Fruit fly (Drosophila melanogaster) whole organism, embryonic: ENCODE measurements around the gene Iris.

Experiments used
- Aef1 ChIP-seq: fragments of 200-800 bp; sonication (Bioruptor generic); IDR thresholded peaks from 3 replicates; pipeline ENCODE4 v1.3.6; 2022; ENCODE audit warnings: missing biosample characterization, missing genetic modification characterization
- CG10565 ChIP-seq: fragments of 200-800 bp; sonication (Bioruptor generic); optimal IDR thresholded peaks from 3 replicates; lab custom pipeline; 2016; ENCODE audit warnings: missing biosample characterization, mild to moderate bottlenecking, missing genetic modification characterization
- CG10979 ChIP-seq: fragments of 200-800 bp; sonication (Bioruptor generic); optimal IDR thresholded peaks from 2 replicates; lab custom pipeline; 2018; ENCODE audit warnings: missing biosample characterization, mild to moderate bottlenecking, missing genetic modification characterization, moderate library complexity
- CG12391 ChIP-seq: fragments of 200-800 bp; sonication (Bioruptor generic); optimal IDR thresholded peaks from 3 replicates; lab custom pipeline; 2018; ENCODE audit warnings: missing biosample characterization, mild to moderate bottlenecking, missing genetic modification characterization, moderate library complexity
- CG12942 ChIP-seq: fragments of 200-800 bp; sonication (Bioruptor generic); optimal IDR thresholded peaks from 3 replicates; lab custom pipeline; 2016; ENCODE audit warnings: missing biosample characterization, missing genetic modification characterization
- CG14965 ChIP-seq: fragments of 200-800 bp; sonication (Bioruptor generic); optimal IDR thresholded peaks from 2 replicates; lab custom pipeline; 2016; ENCODE audit warnings: missing biosample characterization, missing genetic modification characterization, borderline replicate concordance
- CG1529 ChIP-seq: fragments of 200-800 bp; sonication (Bioruptor generic); optimal IDR thresholded peaks from 3 replicates; lab custom pipeline; 2018; ENCODE audit warnings: missing biosample characterization, missing genetic modification characterization
- CG15514 ChIP-seq: fragments of 200-800 bp; sonication (Bioruptor generic); optimal IDR thresholded peaks from 3 replicates; lab custom pipeline; 2017; ENCODE audit warnings: missing biosample characterization, missing genetic modification characterization, mild to moderate bottlenecking, moderate library complexity, missing genetic modification reagents
- CG31365 ChIP-seq: fragments of 200-800 bp; sonication (Bioruptor generic); optimal IDR thresholded peaks from 2 replicates; lab custom pipeline; 2018; ENCODE audit warnings: missing biosample characterization, mild to moderate bottlenecking, missing genetic modification characterization
- CG4282 ChIP-seq: fragments of 200-800 bp; sonication (Bioruptor generic); optimal IDR thresholded peaks from 2 replicates; lab custom pipeline; 2016; ENCODE audit warnings: missing biosample characterization, missing genetic modification characterization
- CG4707 ChIP-seq: fragments of 200-800 bp; sonication (Bioruptor generic); optimal IDR thresholded peaks from 2 replicates; lab custom pipeline; 2018; ENCODE audit warnings: missing biosample characterization, mild to moderate bottlenecking, missing genetic modification characterization, moderate library complexity
- CG4820 ChIP-seq: fragments of 200-800 bp; sonication (Bioruptor generic); optimal IDR thresholded peaks from 3 replicates; lab custom pipeline; 2016; ENCODE audit warnings: missing biosample characterization, missing genetic modification characterization
- CG6791 ChIP-seq: fragments of 200-800 bp; sonication (Bioruptor generic); IDR thresholded peaks from 3 replicates; pipeline ENCODE4 v1.3.6; 2022; ENCODE audit warnings: missing biosample characterization, missing genetic modification characterization; ENCODE audit not compliant: partially characterized antibody
- CG7786 ChIP-seq: fragments of 200-800 bp; sonication (Bioruptor generic); optimal IDR thresholded peaks from 2 replicates; lab custom pipeline; 2016; ENCODE audit warnings: missing biosample characterization, missing genetic modification characterization
- CG9797 ChIP-seq: fragments of 200-800 bp; sonication (Bioruptor generic); optimal IDR thresholded peaks from 3 replicates; lab custom pipeline; 2018; ENCODE audit warnings: missing biosample characterization, mild to moderate bottlenecking, missing genetic modification characterization
- Camta ChIP-seq: fragments of 200-800 bp; sonication (Bioruptor generic); optimal IDR thresholded peaks from 2 replicates; lab custom pipeline; 2016; ENCODE audit warnings: missing biosample characterization, missing genetic modification characterization
- Chrac-16 ChIP-seq: fragments of 200-800 bp; sonication (Bioruptor generic); optimal IDR thresholded peaks from 3 replicates; lab custom pipeline; 2016; ENCODE audit warnings: missing biosample characterization, missing genetic modification characterization
- Drgx ChIP-seq: fragments of 200-800 bp; sonication (Bioruptor generic); IDR thresholded peaks from 2 replicates; pipeline ENCODE4 v1.3.6; 2022; ENCODE audit warnings: missing biosample characterization, missing genetic modification characterization
- HLH54F ChIP-seq: fragments of 200-800 bp; sonication (Bioruptor generic); optimal IDR thresholded peaks from 3 replicates; lab custom pipeline; 2016; ENCODE audit warnings: missing biosample characterization, missing genetic modification characterization
- Hsf ChIP-seq: fragments of 200-800 bp; sonication (Bioruptor generic); optimal IDR thresholded peaks from 3 replicates; lab custom pipeline; 2016; ENCODE audit warnings: missing biosample characterization, missing genetic modification characterization
- MBD-R2 ChIP-seq: fragments of 200-800 bp; sonication (Bioruptor generic); IDR thresholded peaks from 2 replicates; pipeline ENCODE4 v1.3.6; 2022; ENCODE audit warnings: missing biosample characterization, missing genetic modification characterization
- MTF-1 ChIP-seq: fragments of 200-800 bp; sonication (Bioruptor generic); optimal IDR thresholded peaks from 2 replicates; lab custom pipeline; 2018; ENCODE audit warnings: missing biosample characterization, mild to moderate bottlenecking, missing genetic modification characterization, borderline replicate concordance
- NfI ChIP-seq: fragments of 200-800 bp; sonication (Bioruptor generic); optimal IDR thresholded peaks from 3 replicates; lab custom pipeline; 2018; ENCODE audit warnings: missing biosample characterization, mild to moderate bottlenecking, missing genetic modification characterization, moderate library complexity
- Oli ChIP-seq: fragments of 200-800 bp; sonication (Bioruptor generic); optimal IDR thresholded peaks from 2 replicates; lab custom pipeline; 2018; ENCODE audit warnings: missing biosample characterization, mild to moderate bottlenecking, missing genetic modification characterization, moderate library complexity
- Ravus ChIP-seq: fragments of 200-800 bp; sonication (Bioruptor generic); IDR thresholded peaks from 2 replicates; pipeline ENCODE4 v1.3.6; 2022; ENCODE audit warnings: missing biosample characterization, missing genetic modification characterization
- Rfx ChIP-seq: fragments of 200-800 bp; sonication (Bioruptor generic); IDR thresholded peaks from 2 replicates; pipeline ENCODE4 v1.3.6; 2022; ENCODE audit warnings: missing biosample characterization, missing genetic modification characterization
- Scr ChIP-seq: fragments of 200-800 bp; sonication (Bioruptor generic); IDR thresholded peaks from 2 replicates; pipeline ENCODE4 v1.3.6; 2022; ENCODE audit warnings: missing biosample characterization, missing genetic modification characterization; ENCODE audit not compliant: partially characterized antibody
- Spps ChIP-seq: fragments of 200-800 bp; sonication (Bioruptor generic); optimal IDR thresholded peaks from 2 replicates; lab custom pipeline; 2018; ENCODE audit warnings: missing biosample characterization, mild to moderate bottlenecking, missing genetic modification characterization
- YL-1 ChIP-seq: fragments of 200-800 bp; sonication (Bioruptor generic); optimal IDR thresholded peaks from 3 replicates; lab custom pipeline; 2017; ENCODE audit warnings: missing biosample characterization, mild to moderate bottlenecking, missing genetic modification characterization
- amos ChIP-seq: fragments of 200-800 bp; sonication (Bioruptor generic); IDR thresholded peaks from 2 replicates; pipeline ENCODE4 v1.3.6; 2022; ENCODE audit warnings: missing biosample characterization, missing genetic modification characterization; ENCODE audit not compliant: partially characterized antibody
- ase ChIP-seq: fragments of 200-800 bp; sonication (Bioruptor generic); IDR thresholded peaks from 3 replicates; pipeline ENCODE4 v1.3.6; 2022; ENCODE audit warnings: missing biosample characterization, missing genetic modification characterization
- ash1 ChIP-seq: fragments of 200-800 bp; sonication (Bioruptor generic); optimal IDR thresholded peaks from 2 replicates; lab custom pipeline; 2018; ENCODE audit warnings: missing biosample characterization, mild to moderate bottlenecking, missing genetic modification characterization
- dimm ChIP-seq: fragments of 200-800 bp; sonication (Bioruptor generic); IDR thresholded peaks from 2 replicates; pipeline ENCODE4 v1.3.6; 2022; ENCODE audit warnings: missing biosample characterization, missing genetic modification characterization
- emc ChIP-seq: fragments of 200-800 bp; sonication (Bioruptor generic); optimal IDR thresholded peaks from 2 replicates; lab custom pipeline; 2016; ENCODE audit warnings: missing biosample characterization, missing genetic modification characterization
- en ChIP-seq: fragments of 200-800 bp; sonication (Bioruptor generic); optimal IDR thresholded peaks from 2 replicates; lab custom pipeline; 2016; ENCODE audit warnings: missing biosample characterization, missing genetic modification characterization
- esg ChIP-seq: fragments of 200-800 bp; sonication (Bioruptor generic); conservative IDR thresholded peaks from 2 replicates; pipeline ENCODE4 v1.3.6; 2022; ENCODE audit warnings: missing biosample characterization, missing genetic modification characterization
- eve ChIP-seq, 2 experiments: fragments of >200 bp; optimal IDR thresholded peaks; 2 replicates each; lab custom pipeline; 2017; ENCODE audit warnings: missing biosample characterization in 2 of 2, missing genetic modification characterization in 2 of 2
- gt ChIP-seq: fragments of 200-800 bp; sonication (Bioruptor generic); IDR thresholded peaks from 2 replicates; pipeline ENCODE4 v1.3.6; 2022; ENCODE audit warnings: missing biosample characterization, missing genetic modification characterization
- kah ChIP-seq: fragments of 200-800 bp; sonication (Bioruptor generic); optimal IDR thresholded peaks from 2 replicates; lab custom pipeline; 2018; ENCODE audit warnings: missing biosample characterization, mild to moderate bottlenecking, missing genetic modification characterization
- lilli ChIP-seq: fragments of 200-800 bp; sonication (Bioruptor generic); optimal IDR thresholded peaks from 3 replicates; lab custom pipeline; 2016; ENCODE audit warnings: missing biosample characterization, missing genetic modification characterization
- nerfin-2 ChIP-seq: fragments of 200-800 bp; sonication (Bioruptor generic); IDR thresholded peaks from 2 replicates; pipeline ENCODE4 v1.3.6; 2022; ENCODE audit warnings: missing biosample characterization, missing genetic modification characterization; ENCODE audit not compliant: partially characterized antibody
- nmo ChIP-seq: fragments of 200-800 bp; sonication (Bioruptor generic); optimal IDR thresholded peaks from 2 replicates; lab custom pipeline; 2018; ENCODE audit warnings: missing biosample characterization, mild to moderate bottlenecking, missing genetic modification characterization, moderate library complexity
- phol ChIP-seq: fragments of 200-800 bp; sonication (Bioruptor generic); optimal IDR thresholded peaks from 3 replicates; lab custom pipeline; 2018; ENCODE audit warnings: missing biosample characterization, mild to moderate bottlenecking, missing genetic modification characterization, moderate library complexity
- repo ChIP-seq: fragments of 200-800 bp; sonication (Bioruptor generic); optimal IDR thresholded peaks from 2 replicates; lab custom pipeline; 2016; ENCODE audit warnings: missing biosample characterization, missing genetic modification characterization
- seq ChIP-seq: fragments of 200-800 bp; sonication (Bioruptor generic); IDR thresholded peaks from 2 replicates; pipeline ENCODE4 v1.3.6; 2022; ENCODE audit warnings: missing biosample characterization, missing genetic modification characterization
- tin ChIP-seq: fragments of 200-800 bp; sonication (Bioruptor generic); optimal IDR thresholded peaks from 3 replicates; lab custom pipeline; 2016; ENCODE audit warnings: missing biosample characterization, missing genetic modification characterization
- trh ChIP-seq: fragments of 200-800 bp; sonication (Bioruptor generic); optimal IDR thresholded peaks from 2 replicates; lab custom pipeline; 2016; ENCODE audit warnings: missing biosample characterization, missing genetic modification characterization
- wek ChIP-seq: fragments of 200-800 bp; sonication (Bioruptor generic); optimal IDR thresholded peaks from 3 replicates; lab custom pipeline; 2018; ENCODE audit warnings: missing biosample characterization, mild to moderate bottlenecking, missing genetic modification characterization, moderate library complexity

Iris gene

DNA sequence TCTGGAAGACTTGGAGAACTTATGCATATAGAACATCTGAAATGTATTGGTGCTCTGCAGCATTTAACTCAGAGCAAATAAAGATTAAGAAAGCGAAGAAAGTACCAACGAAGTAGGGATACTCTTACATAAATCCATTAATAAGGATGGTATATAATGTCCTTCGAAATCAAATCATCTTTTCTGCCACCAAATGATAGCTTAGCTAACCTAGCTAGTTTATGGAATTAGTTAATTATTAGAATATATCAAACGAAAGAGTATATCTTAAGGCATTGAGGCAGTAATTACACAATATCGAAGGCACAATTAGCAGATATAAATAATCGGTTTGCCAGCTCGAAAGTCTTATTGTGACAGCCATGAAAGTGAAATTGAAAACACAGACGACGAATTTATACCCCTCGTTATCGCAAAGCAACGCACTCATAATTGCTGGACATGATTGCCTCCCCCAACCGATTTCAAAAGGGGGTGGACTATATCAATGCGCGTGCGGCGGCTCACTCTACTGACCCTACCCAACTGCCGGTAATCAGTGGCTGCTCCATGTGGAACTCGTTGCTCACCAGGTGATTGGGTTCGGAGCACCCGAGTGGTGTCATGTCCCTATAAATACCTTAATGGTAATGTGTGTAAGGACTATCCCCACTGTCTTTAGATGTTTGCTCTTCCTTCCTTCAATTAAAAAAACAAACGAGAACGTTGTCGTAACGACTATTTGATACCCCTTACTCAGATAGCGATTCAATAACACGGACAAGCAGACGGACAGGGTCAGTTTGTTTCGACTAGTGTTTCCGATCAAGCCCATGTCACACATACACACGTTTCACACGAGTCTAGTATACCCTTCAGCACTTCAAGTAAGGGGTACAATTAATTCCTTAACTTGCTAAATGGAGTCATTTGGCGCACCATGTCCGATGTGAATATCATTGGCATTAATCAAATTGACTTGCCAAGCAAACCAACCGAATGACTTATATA, 10.8 kb upstream of the Iris start:
- no peak for TF ChIP-seq en (GFP tag; lab: Kevin White, UChicago)
- TF ChIP-seq CG4707 (GFP tag; lab: Kevin White, UChicago): no peak
- TF ChIP-seq tin (GFP tag; lab: Kevin White, UChicago): peak; percentile 1
- TF ChIP-seq lilli (GFP tag; lab: Kevin White, UChicago): peak; percentile 64
- TF ChIP-seq Hsf (GFP tag; lab: Kevin White, UChicago): peak; percentile 59
- TF ChIP-seq ash1 (GFP tag; lab: Kevin White, UChicago): no peak
- TF ChIP-seq YL-1 (GFP tag; lab: Kevin White, UChicago): no peak
- peak; percentile 2 for TF ChIP-seq kah (GFP tag; lab: Kevin White, UChicago)
- TF ChIP-seq Scr (GFP tag; lab: Robert Waterston, UW): no peak
- TF ChIP-seq Aef1 (GFP tag; lab: Robert Waterston, UW): peak; percentile 16; the same call in 1 of the 3 replicates
- no peak for TF ChIP-seq ase (GFP tag; lab: Robert Waterston, UW)
- TF ChIP-seq CG31365 (tag; lab: Kevin White, UChicago): no peak
- no peak for TF ChIP-seq emc (GFP tag; lab: Kevin White, UChicago)
- no peak for TF ChIP-seq repo
- TF ChIP-seq CG4820 (GFP tag; lab: Kevin White, UChicago): peak; percentile 33
- peak; percentile 70 for TF ChIP-seq CG12391 (tag; lab: Kevin White, UChicago)
- no peak for TF ChIP-seq Ravus (GFP tag; lab: Robert Waterston, UW)
- TF ChIP-seq Drgx: peak; percentile 43; the same call in 1 of the 2 replicates
- peak; percentile 30 for TF ChIP-seq CG7786 (GFP tag; lab: Kevin White, UChicago)
- TF ChIP-seq Oli (tag; lab: Kevin White, UChicago): peak; percentile 68
- peak; percentile 78 for TF ChIP-seq nmo (GFP tag; lab: Kevin White, UChicago)
- TF ChIP-seq CG15514: peak; percentile 34
- no peak for TF ChIP-seq nerfin-2 (GFP tag; lab: Robert Waterston, UW)
- no peak for TF ChIP-seq dimm (GFP tag; lab: Robert Waterston, UW)
- TF ChIP-seq CG6791 (GFP tag; lab: Robert Waterston, UW): no peak
- TF ChIP-seq MTF-1 (GFP tag; lab: Kevin White, UChicago): no peak
- no peak for TF ChIP-seq CG9797 (GFP tag; lab: Kevin White, UChicago)
- TF ChIP-seq trh: no peak
- TF ChIP-seq Camta (GFP tag; lab: Kevin White, UChicago): peak; percentile 18
- peak; percentile 42 for TF ChIP-seq CG1529 (GFP tag; lab: Kevin White, UChicago)
- TF ChIP-seq CG14965 (GFP tag; lab: Kevin White, UChicago): no peak
- 0 out of 2 replicates have a peak, but pooled peaks have one; percentile 13 for TF ChIP-seq seq
- TF ChIP-seq HLH54F: no peak
- no peak for TF ChIP-seq amos (GFP tag; lab: Robert Waterston, UW)
- no peak; the same call in 1 of the 2 replicates for TF ChIP-seq MBD-R2 (GFP tag; lab: Robert Waterston, UW)
- no peak for TF ChIP-seq CG10565 (GFP tag; lab: Kevin White, UChicago)
- TF ChIP-seq NfI: peak; percentile 0
- TF ChIP-seq wek: no peak
- peak; percentile 2 for TF ChIP-seq CG12942 (GFP tag; lab: Kevin White, UChicago)
- TF ChIP-seq CG4282 (GFP tag; lab: Kevin White, UChicago): no peak
- 0 out of 2 replicates have a peak, but pooled peaks have one; percentile 9 for TF ChIP-seq gt (GFP tag; lab: Robert Waterston, UW)
- peak; percentile 23; the same call in 1 of the 2 replicates for TF ChIP-seq Rfx (GFP tag; lab: Robert Waterston, UW)
- no peak for TF ChIP-seq eve (GFP tag; optimal IDR thresholded peaks at IDR 0.05; lab: Kevin White, UChicago)
- TF ChIP-seq phol (tag; lab: Kevin White, UChicago): peak; percentile 72
- peak; percentile 64 for TF ChIP-seq CG10979 (tag; lab: Kevin White, UChicago)
- peak; percentile 39 for TF ChIP-seq Chrac-16 (GFP tag; lab: Kevin White, UChicago)
- TF ChIP-seq esg (GFP tag; lab: Robert Waterston, UW): peak; percentile 35; the same call in 1 of the 2 replicates
- TF ChIP-seq Spps (tag; lab: Kevin White, UChicago): no peak
